Worm (Caenorhabditis elegans) whole organism, young adult: Measurements from ENCODE around the gene R13A1.10.

Source experiments
- F33H1.4 ChIP-seq: fragments of 200-800 bp; sonication (Bioruptor generic); IDR thresholded peaks from 2 replicates; pipeline ENCODE4 v1.3.6; 2022; ENCODE audit warnings: missing genetic modification reagents, missing genetic modification characterization, missing compliant biosample characterization
- F39B2.1 ChIP-seq: fragments of 200-800 bp; sonication (Bioruptor generic); IDR thresholded peaks from 2 replicates; pipeline ENCODE4 v1.3.6; 2022; ENCODE audit warnings: missing genetic modification reagents, missing genetic modification characterization, missing compliant biosample characterization
- ama-1 ChIP-seq, 3 experiments: fragments of 150-350 bp in 1 of 3; sonication (generic microtip) in 2 of 3; optimal IDR thresholded peaks; 2 replicates each; lab custom pipeline; 2014 to 2018; ENCODE audit warnings: missing biosample characterization in 2 of 3, missing genetic modification characterization in 2 of 3, missing genetic modification reagents in 2 of 3
- atf-7 ChIP-seq: sonication (generic microtip); optimal IDR thresholded peaks from 2 replicates; lab custom pipeline; 2017; ENCODE audit warnings: mild to moderate bottlenecking, missing genetic modification characterization, missing compliant biosample characterization
- ekl-4 ChIP-seq: fragments of 200-800 bp; sonication (Bioruptor generic); IDR thresholded peaks from 2 replicates; pipeline ENCODE4 v1.3.6; 2022; ENCODE audit warnings: missing genetic modification reagents, missing genetic modification characterization, missing compliant biosample characterization
- ets-4 ChIP-seq: fragments of 200-800 bp; sonication (Bioruptor generic); optimal IDR thresholded peaks from 2 replicates; lab custom pipeline; 2018; ENCODE audit warnings: mild to moderate bottlenecking, missing genetic modification characterization, missing compliant biosample characterization
- mel-28 ChIP-seq: sonication (generic microtip); optimal IDR thresholded peaks from 2 replicates; lab custom pipeline; 2016; ENCODE audit warnings: borderline replicate concordance, mild to moderate bottlenecking, missing genetic modification characterization, missing compliant biosample characterization
- snpc-3.4 ChIP-seq: sonication (generic microtip); optimal IDR thresholded peaks from 2 replicates; lab custom pipeline; 2017; ENCODE audit warnings: missing genetic modification characterization, mild to moderate bottlenecking, missing compliant biosample characterization, antibody characterized with exemption, moderate library complexity, missing genotype, missing genetic modification reagents
- unc-62 ChIP-seq: fragments of 150-350 bp; optimal IDR thresholded peaks from 2 replicates; lab custom pipeline; 2014; ENCODE audit warnings: missing biosample characterization, missing genetic modification reagents, missing genetic modification characterization

ce11 chrIV:7195734-7196133 lies 31.2 kb downstream of the R13A1.10 start, which contains the start of gene best-16:
- TF ChIP-seq F39B2.1 (GFP tag; lab: Robert Waterston, UW) (no peak), atf-7 (tag; lab: Kevin White, UChicago) (no peak), F33H1.4 (GFP tag; lab: Robert Waterston, UW) (no peak), ama-1 (optimal IDR thresholded peaks at IDR 0.05; lab: Kevin White, UChicago) (no peak), ama-1 (GFP tag; optimal IDR thresholded peaks at IDR 0.05; lab: Kevin White, UChicago) (no peak), mel-28 (no peak), unc-62 (GFP tag; lab: Kevin White, UChicago) (no peak), ekl-4 (GFP tag; lab: Robert Waterston, UW) (no peak), ets-4 (no peak), snpc-3.4 (tag; lab: Kevin White, UChicago) (no peak)
